Worm (Caenorhabditis elegans) whole organism, L3 larva: Measurements from ENCODE around the gene cri-3.

Source experiments
- ama-1 ChIP-seq: fragments of 150-350 bp; optimal IDR thresholded peaks from 2 replicates; lab custom pipeline; 2018
- ceh-16 ChIP-seq: sonication (generic microtip); optimal IDR thresholded peaks from 2 replicates; lab custom pipeline; 2017; ENCODE audit warnings: missing biosample characterization, missing genetic modification characterization
- fkh-10 ChIP-seq: sonication (generic microtip); optimal IDR thresholded peaks from 2 replicates; lab custom pipeline; 2017; ENCODE audit warnings: missing biosample characterization, missing genetic modification reagents, missing genetic modification characterization
- nhr-28 ChIP-seq: fragments of 150-350 bp; optimal IDR thresholded peaks from 2 replicates; lab custom pipeline; 2014; ENCODE audit warnings: missing biosample characterization, missing genetic modification characterization
- pqm-1 ChIP-seq: fragments of 150-350 bp; optimal IDR thresholded peaks from 2 replicates; lab custom pipeline; 2017; ENCODE audit warnings: missing biosample characterization, missing genetic modification characterization, inconsistent platforms
- skn-1 ChIP-seq: fragments of 150-350 bp; optimal IDR thresholded peaks from 2 replicates; lab custom pipeline; 2014; ENCODE audit warnings: missing biosample characterization, missing genetic modification characterization
- unc-62 ChIP-seq: fragments of 150-350 bp; sonication (generic microtip); optimal IDR thresholded peaks from 4 replicates; lab custom pipeline; 2014; ENCODE audit warnings: missing biosample characterization, missing genetic modification reagents, missing genetic modification characterization

DNA sequence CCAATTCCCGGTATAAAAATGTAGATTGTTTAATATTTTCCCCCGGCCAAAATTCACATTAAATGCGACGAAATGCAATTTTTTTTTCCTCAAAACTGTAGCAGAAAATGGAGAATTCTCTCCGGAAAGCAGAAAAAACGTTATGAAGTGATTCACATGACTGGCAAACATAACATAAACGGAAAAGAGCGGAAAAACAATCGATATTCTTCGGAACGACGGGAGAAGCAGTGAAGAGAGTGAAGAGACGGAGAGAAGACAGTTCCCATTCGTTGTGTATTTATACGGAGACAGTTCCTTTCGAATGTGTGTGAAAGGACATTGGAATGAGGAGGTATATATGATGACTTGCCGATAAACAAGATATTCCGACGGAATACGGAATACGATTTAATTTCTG, 1.0 kb upstream of the cri-3 start:
- no peak for TF ChIP-seq nhr-28 (tag; lab: Kevin White, UChicago)
- TF ChIP-seq fkh-10 (GFP tag; lab: Kevin White, UChicago), result no peak
- TF ChIP-seq skn-1, result no peak
- peak; percentile 6 for TF ChIP-seq ama-1 (lab: Kevin White, UChicago)
- TF ChIP-seq pqm-1 (tag; lab: Kevin White, UChicago), result no peak
- TF ChIP-seq unc-62 (GFP tag; lab: Kevin White, UChicago), result no peak
- no peak for TF ChIP-seq ceh-16 (tag; lab: Kevin White, UChicago)
